Worm (Caenorhabditis elegans) whole organism, young adult: ENCODE results near the gene Y69A2AR.23.

Experiments used
- C06A6.2 ChIP-seq: fragments of 200-800 bp; sonication (Bioruptor generic); conservative IDR thresholded peaks from 2 replicates; pipeline ENCODE4 v1.3.6; 2022; ENCODE audit warnings: missing genetic modification characterization, missing compliant biosample characterization
- C17E4.6 ChIP-seq: fragments of 200-800 bp; sonication (Bioruptor generic); IDR thresholded peaks from 2 replicates; pipeline ENCODE4 v1.3.6; 2022; ENCODE audit warnings: missing genetic modification reagents, missing genetic modification characterization, missing compliant biosample characterization
- D2030.7 ChIP-seq: fragments of 200-800 bp; sonication (Bioruptor generic); IDR thresholded peaks from 2 replicates; pipeline ENCODE4 v1.3.6; 2022; ENCODE audit warnings: missing genetic modification reagents, missing genetic modification characterization, missing compliant biosample characterization
- F23B12.7 ChIP-seq: sonication (generic microtip); optimal IDR thresholded peaks from 2 replicates; lab custom pipeline; 2017; ENCODE audit warnings: missing genetic modification characterization, mild to moderate bottlenecking, missing compliant biosample characterization, antibody characterized with exemption, moderate library complexity; ENCODE audit not compliant: insufficient read depth
- F52B5.7 ChIP-seq: sonication (generic microtip); optimal IDR thresholded peaks from 2 replicates; lab custom pipeline; 2016; ENCODE audit warnings: mild to moderate bottlenecking, missing genetic modification characterization, missing compliant biosample characterization
- K12H6.12 ChIP-seq: fragments of 200-800 bp; sonication (Bioruptor generic); optimal IDR thresholded peaks from 2 replicates; lab custom pipeline; 2018; ENCODE audit warnings: mild to moderate bottlenecking, missing genetic modification characterization, missing compliant biosample characterization
- T26A5.8 ChIP-seq: sonication (generic microtip); optimal IDR thresholded peaks from 2 replicates; lab custom pipeline; 2016; ENCODE audit warnings: missing genetic modification characterization, missing compliant biosample characterization
- Y67H2A.10 ChIP-seq: fragments of 200-800 bp; sonication (Bioruptor generic); conservative IDR thresholded peaks from 2 replicates; pipeline ENCODE4 v1.3.6; 2022; ENCODE audit warnings: missing genetic modification reagents, missing genetic modification characterization, missing compliant biosample characterization
- Y79H2A.3 ChIP-seq: fragments of 200-800 bp; sonication (Bioruptor generic); conservative IDR thresholded peaks from 2 replicates; pipeline ENCODE4 v1.3.6; 2022; ENCODE audit warnings: missing genetic modification reagents, missing genetic modification characterization, missing compliant biosample characterization
- akir-1 ChIP-seq: fragments of 200-800 bp; sonication (Bioruptor generic); optimal IDR thresholded peaks from 2 replicates; lab custom pipeline; 2018; ENCODE audit warnings: mild to moderate bottlenecking, missing genetic modification characterization, moderate library complexity, missing compliant biosample characterization
- ama-1 ChIP-seq, 3 experiments: fragments of 150-350 bp in 1 of 3; sonication (generic microtip) in 2 of 3; optimal IDR thresholded peaks; 2 replicates each; lab custom pipeline; 2014 to 2018; ENCODE audit warnings: missing biosample characterization in 2 of 3, missing genetic modification characterization in 2 of 3, missing genetic modification reagents in 2 of 3
- athp-1 ChIP-seq: sonication (generic microtip); optimal IDR thresholded peaks from 2 replicates; lab custom pipeline; 2017; ENCODE audit warnings: mild to moderate bottlenecking, missing genetic modification characterization, missing compliant biosample characterization
- ceh-40 ChIP-seq: fragments of 200-800 bp; sonication (Bioruptor generic); IDR thresholded peaks from 2 replicates; pipeline ENCODE4 v1.3.6; 2022; ENCODE audit warnings: missing genetic modification characterization, missing compliant biosample characterization
- chd-7 ChIP-seq: sonication (generic microtip); optimal IDR thresholded peaks from 2 replicates; lab custom pipeline; 2016; ENCODE audit warnings: mild to moderate bottlenecking, missing genetic modification characterization, moderate library complexity, missing compliant biosample characterization
- dpff-1 ChIP-seq: sonication (generic microtip); optimal IDR thresholded peaks from 2 replicates; lab custom pipeline; 2017; ENCODE audit warnings: mild to moderate bottlenecking, missing genetic modification characterization, missing compliant biosample characterization
- egl-44 ChIP-seq: fragments of 200-800 bp; sonication (Bioruptor generic); IDR thresholded peaks from 2 replicates; pipeline ENCODE4 v1.3.6; 2022; ENCODE audit warnings: missing genetic modification reagents, missing genetic modification characterization, missing compliant biosample characterization
- egrh-3 ChIP-seq: fragments of 200-800 bp; sonication (Bioruptor generic); IDR thresholded peaks from 2 replicates; pipeline ENCODE4 v1.3.6; 2022; ENCODE audit warnings: missing genetic modification reagents, missing genetic modification characterization, missing compliant biosample characterization
- ets-4 ChIP-seq: fragments of 200-800 bp; sonication (Bioruptor generic); optimal IDR thresholded peaks from 2 replicates; lab custom pipeline; 2018; ENCODE audit warnings: mild to moderate bottlenecking, missing genetic modification characterization, missing compliant biosample characterization
- hsf-1 ChIP-seq: fragments of 200-800 bp; sonication (Bioruptor generic); IDR thresholded peaks from 2 replicates; pipeline ENCODE4 v1.3.6; 2022; ENCODE audit warnings: missing genetic modification reagents, missing genetic modification characterization, missing compliant biosample characterization
- lin-35 ChIP-seq, 3 experiments: fragments of 150-350 bp in 2 of 3; sonication (generic microtip) in 1 of 3; optimal IDR thresholded peaks; 2 replicates each; lab custom pipeline; 2014 to 2018; ENCODE audit warnings: missing biosample characterization in 3 of 3, missing genetic modification characterization in 3 of 3, missing genetic modification reagents in 3 of 3
- lin-54 ChIP-seq: fragments of 200-800 bp; sonication (Bioruptor generic); optimal IDR thresholded peaks from 2 replicates; lab custom pipeline; 2018; ENCODE audit warnings: mild to moderate bottlenecking, missing genetic modification characterization, missing compliant biosample characterization
- lsl-1 ChIP-seq: fragments of 200-800 bp; sonication (Bioruptor generic); optimal IDR thresholded peaks from 2 replicates; lab custom pipeline; 2018; ENCODE audit warnings: mild to moderate bottlenecking, missing genetic modification characterization, moderate library complexity, missing compliant biosample characterization
- madf-8 ChIP-seq: fragments of 200-800 bp; sonication (Bioruptor generic); conservative IDR thresholded peaks from 2 replicates; pipeline ENCODE4 v1.3.6; 2022; ENCODE audit warnings: missing genetic modification reagents, missing genetic modification characterization, missing compliant biosample characterization
- mes-4 ChIP-seq: sonication (generic microtip); optimal IDR thresholded peaks from 2 replicates; lab custom pipeline; 2016; ENCODE audit warnings: missing genotype, missing genetic modification characterization, missing compliant biosample characterization
- nfyb-1 ChIP-seq: fragments of 200-800 bp; sonication (Bioruptor generic); IDR thresholded peaks from 2 replicates; pipeline ENCODE4 v1.3.6; 2022; ENCODE audit warnings: missing genetic modification reagents, missing genetic modification characterization, missing compliant biosample characterization
- nhr-80 ChIP-seq: sonication (generic microtip); optimal IDR thresholded peaks from 2 replicates; lab custom pipeline; 2016; ENCODE audit warnings: missing genetic modification characterization, missing compliant biosample characterization
- pha-4 ChIP-seq: fragments of 150-350 bp; sonication (generic microtip); optimal IDR thresholded peaks from 2 replicates; lab custom pipeline; 2014; ENCODE audit warnings: missing biosample characterization, missing genetic modification reagents, missing genetic modification characterization
- repo-1 ChIP-seq: sonication (generic microtip); optimal IDR thresholded peaks from 2 replicates; lab custom pipeline; 2017; ENCODE audit warnings: mild to moderate bottlenecking, missing genetic modification characterization, missing compliant biosample characterization
- snpc-1.1 ChIP-seq: sonication (generic microtip); optimal IDR thresholded peaks from 2 replicates; lab custom pipeline; 2017; ENCODE audit warnings: missing genetic modification characterization, mild to moderate bottlenecking, missing compliant biosample characterization, antibody characterized with exemption, moderate library complexity, missing genotype, missing genetic modification reagents; ENCODE audit not compliant: insufficient read depth
- somi-1 ChIP-seq: fragments of 200-800 bp; sonication (Bioruptor generic); optimal IDR thresholded peaks from 2 replicates; lab custom pipeline; 2018; ENCODE audit warnings: mild to moderate bottlenecking, missing genetic modification characterization, missing compliant biosample characterization
- tbx-9 ChIP-seq: sonication (generic microtip); optimal IDR thresholded peaks from 2 replicates; lab custom pipeline; 2016; ENCODE audit warnings: borderline replicate concordance, missing genetic modification characterization, inconsistent platforms, missing compliant biosample characterization
- zfh-2 ChIP-seq: fragments of 200-800 bp; sonication (Bioruptor generic); conservative IDR thresholded peaks from 2 replicates; pipeline ENCODE4 v1.3.6; 2022; ENCODE audit warnings: missing genetic modification reagents, missing genetic modification characterization, missing compliant biosample characterization
- zim-3 ChIP-seq: sonication (generic microtip); optimal IDR thresholded peaks from 2 replicates; lab custom pipeline; 2017; ENCODE audit warnings: mild to moderate bottlenecking, missing genetic modification characterization, moderate library complexity, missing compliant biosample characterization
- ztf-25 ChIP-seq: fragments of 200-800 bp; sonication (Bioruptor generic); IDR thresholded peaks from 2 replicates; pipeline ENCODE4 v1.3.6; 2022; ENCODE audit warnings: missing genetic modification reagents, missing genetic modification characterization, missing compliant biosample characterization
- ztf-26 ChIP-seq: sonication (generic microtip); optimal IDR thresholded peaks from 2 replicates; lab custom pipeline; 2017; ENCODE audit warnings: missing genetic modification characterization, missing compliant biosample characterization
- ztf-6 ChIP-seq: fragments of 200-800 bp; sonication (Bioruptor generic); IDR thresholded peaks from 2 replicates; pipeline ENCODE4 v1.3.6; 2022; ENCODE audit warnings: missing genetic modification reagents, missing genetic modification characterization, missing compliant biosample characterization

The Y69A2AR.23 gene

DNA sequence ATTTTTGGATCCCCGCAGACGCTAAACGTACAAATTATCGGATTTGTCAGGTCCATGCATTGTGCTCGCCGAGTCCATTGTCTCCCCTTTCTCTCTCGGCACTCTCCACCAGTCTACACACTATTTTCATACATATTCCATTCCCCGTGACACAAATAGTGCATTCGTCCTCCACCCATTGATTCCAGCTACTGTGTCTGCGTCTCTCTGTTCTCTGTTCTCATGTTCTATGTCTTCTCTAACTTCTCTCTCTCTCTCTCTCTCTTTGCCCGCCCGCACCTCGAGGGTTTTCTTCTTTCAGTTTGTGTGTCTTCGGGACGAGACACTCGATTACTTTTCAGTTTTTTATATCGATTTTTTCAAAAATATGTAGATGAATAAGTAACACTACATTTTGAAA lies 48.1 kb upstream of the Y69A2AR.23 start (continued):
- TF ChIP-seq ztf-6 (GFP tag; lab: Robert Waterston, UW) (no peak), F52B5.7 (tag; lab: Kevin White, UChicago) (no peak), somi-1 (GFP tag; lab: Kevin White, UChicago) (peak; percentile 44), nfyb-1 (peak; percentile 60; the same call in 1 of the 2 replicates), lin-35 (GFP tag; optimal IDR thresholded peaks at IDR 0.05; lab: Kevin White, UChicago) (peak in 1 of 3 experiments; percentile 52), C17E4.6 (GFP tag; lab: Robert Waterston, UW) (no peak), ztf-25 (GFP tag; lab: Robert Waterston, UW) (no peak)
- TF ChIP-seq, all 124 proteins: peak for 31

DNA sequence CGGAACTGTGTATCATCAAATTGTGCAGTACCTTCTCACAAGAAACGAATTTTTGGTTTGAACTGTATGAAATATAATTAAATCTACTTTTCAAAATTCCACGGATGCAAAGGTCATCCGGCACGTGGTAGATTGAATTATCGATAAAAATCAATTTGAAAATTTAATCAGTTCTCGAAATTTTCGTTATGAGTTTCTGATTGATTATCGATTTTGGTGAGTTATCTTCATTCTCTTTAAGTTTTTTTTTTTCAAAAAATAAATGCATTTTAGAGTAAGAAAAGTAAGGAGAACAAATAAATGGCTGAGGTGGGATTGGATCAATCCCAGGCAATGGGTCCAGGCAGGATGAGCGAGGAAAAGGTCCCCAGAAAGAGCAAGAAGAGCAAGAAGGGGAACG lies 45.9 kb upstream of the Y69A2AR.23 start, which contains the start of gene Y69A2AR.47:
Gene Y69A2AR.47 (plus strand): TSS at position 301 of the 400 bp plus-strand sequence.
- TF ChIP-seq hsf-1 (GFP tag; lab: Robert Waterston, UW) (no peak), mes-4 (tag; lab: Kevin White, UChicago) (no peak), lsl-1 (GFP tag; lab: Kevin White, UChicago) (no peak), Y67H2A.10 (GFP tag; lab: Robert Waterston, UW) (no peak), egl-44 (GFP tag; lab: Robert Waterston, UW) (no peak), Y79H2A.3 (GFP tag; lab: Robert Waterston, UW) (no peak), chd-7 (tag; lab: Kevin White, UChicago) (no peak), ama-1 (optimal IDR thresholded peaks at IDR 0.05; lab: Kevin White, UChicago) (no peak), ama-1 (GFP tag; optimal IDR thresholded peaks at IDR 0.05; lab: Kevin White, UChicago) (no peak), ets-4 (GFP tag; lab: Kevin White, UChicago) (no peak), C06A6.2 (GFP tag; lab: Robert Waterston, UW) (no peak), F23B12.7 (tag; lab: Kevin White, UChicago) (no peak), zim-3 (tag; lab: Kevin White, UChicago) (no peak), athp-1 (no peak), zfh-2 (GFP tag; lab: Robert Waterston, UW) (no peak)

DNA sequence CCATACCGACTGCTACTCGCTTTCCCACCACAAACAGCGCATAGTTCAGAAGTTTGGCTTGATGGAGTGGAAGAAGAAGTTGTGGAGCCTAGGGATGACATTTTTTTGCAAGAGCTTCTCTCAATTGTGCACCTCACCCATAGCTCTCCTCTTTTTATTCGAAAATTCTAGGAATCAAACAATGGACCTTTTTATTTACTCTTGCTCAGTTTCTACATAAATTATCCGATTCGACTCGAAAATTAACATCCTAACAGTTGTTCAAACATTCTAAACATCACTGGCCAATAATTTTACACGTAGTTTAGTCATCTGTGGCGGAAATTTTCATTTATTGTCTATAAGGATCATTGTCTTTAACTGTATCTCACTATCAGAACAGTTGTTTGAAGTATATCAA lies 30.0 kb upstream of the Y69A2AR.23 start, which contains the start of gene nhr-242:
Gene nhr-242 (minus strand): TSS at position 101 of the 400 bp plus-strand sequence.
- no peak for TF ChIP-seq repo-1 (tag; lab: Kevin White, UChicago)
- no peak for TF ChIP-seq nhr-80 (tag; lab: Kevin White, UChicago)
- TF ChIP-seq K12H6.12 (tag; lab: Kevin White, UChicago): no peak
- no peak for TF ChIP-seq D2030.7
- TF ChIP-seq lin-54 (GFP tag; lab: Kevin White, UChicago): no peak
- TF ChIP-seq pha-4 (tag; lab: Kevin White, UChicago): no peak
- TF ChIP-seq T26A5.8 (tag; lab: Kevin White, UChicago): no peak
- TF ChIP-seq ztf-26 (tag; lab: Kevin White, UChicago): no peak
- no peak for TF ChIP-seq egrh-3 (GFP tag; lab: Robert Waterston, UW)
- no peak for TF ChIP-seq hsf-1 (GFP tag; lab: Robert Waterston, UW)
- no peak for TF ChIP-seq lsl-1 (GFP tag; lab: Kevin White, UChicago)
- no peak for TF ChIP-seq dpff-1 (tag; lab: Kevin White, UChicago)
- no peak for TF ChIP-seq tbx-9
- no peak for TF ChIP-seq F23B12.7 (tag; lab: Kevin White, UChicago)
- no peak for TF ChIP-seq chd-7 (tag; lab: Kevin White, UChicago)
- TF ChIP-seq madf-8 (GFP tag; lab: Robert Waterston, UW): no peak
- TF ChIP-seq akir-1 (GFP tag; lab: Kevin White, UChicago): no peak
- TF ChIP-seq egl-44 (GFP tag; lab: Robert Waterston, UW): no peak
- no peak for TF ChIP-seq ceh-40 (GFP tag; lab: Robert Waterston, UW)
- TF ChIP-seq snpc-1.1 (tag; lab: Kevin White, UChicago): no peak
